Fruit fly (Drosophila melanogaster): ENCODE measurements around the gene eIF4E1.
A peak's percentile ranks its signal among the peaks of the same experiment; 100 is the strongest.

DNA sequence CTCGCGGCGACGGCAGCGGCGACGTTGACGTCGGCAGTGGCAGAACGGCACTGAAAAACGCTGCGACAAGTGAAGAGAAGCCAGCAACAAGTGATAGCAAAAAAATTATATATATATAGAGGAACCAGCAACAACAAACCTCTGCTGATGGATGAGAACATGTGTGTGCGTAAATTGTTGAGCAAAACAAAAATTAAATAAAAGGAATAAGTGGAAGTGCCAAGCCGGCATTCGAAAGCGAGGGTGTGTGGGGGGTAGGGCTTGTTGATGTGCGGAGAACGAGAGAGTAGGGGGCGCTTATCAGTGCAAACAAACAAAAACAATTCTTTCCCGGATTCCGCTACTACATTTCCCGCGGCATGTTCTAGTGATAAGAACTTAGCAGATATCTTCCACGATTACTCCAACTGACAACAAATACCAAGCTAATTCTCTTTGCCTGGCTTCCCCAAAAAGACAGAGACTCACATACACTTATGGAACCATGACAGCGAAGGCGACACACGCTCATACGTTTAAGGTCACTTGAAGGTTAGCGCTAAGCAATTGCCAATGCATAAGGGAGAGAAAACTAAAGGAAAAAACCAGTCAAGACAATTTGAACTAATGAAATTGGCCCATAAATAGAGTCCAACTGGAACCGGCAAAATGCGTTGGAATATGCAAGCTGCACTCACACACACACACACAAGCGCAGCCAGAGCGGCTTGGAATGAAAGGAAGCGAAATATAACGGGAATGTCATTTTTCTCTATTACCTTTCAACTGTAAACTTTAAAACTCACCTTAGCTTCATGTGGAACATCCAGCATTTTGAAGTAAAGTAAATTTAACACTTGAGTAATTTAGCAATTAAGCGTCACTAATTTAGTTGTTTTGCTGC, 44.2 kb downstream of the eIF4E1 start:
- TF ChIP-seq Pif1B (GFP tag; optimal IDR thresholded peaks at IDR 0.05), result peak; percentile 51
- TF ChIP-seq EcR (GFP tag; optimal IDR thresholded peaks at IDR 0.05), result no peak
- TF ChIP-seq CG8159 (tag; optimal IDR thresholded peaks at IDR 0.05), result peak; percentile 31
- peak; percentile 65 for TF ChIP-seq CG4496 (GFP tag; IDR thresholded peaks at IDR 0.05)

Data from whole organism, pupa.